Worm (Caenorhabditis elegans) whole organism, L1 larva: ENCODE data around the gene Y8A9A.2.
"Not testable (repeated sequence)": the region's sequence is repeated elsewhere in the genome, so short reads cannot be mapped to it uniquely, and the experiment has no call there.

Experiments
- Y116A8C.19 ChIP-seq: sonication (generic microtip); optimal IDR thresholded peaks from 2 replicates; lab custom pipeline; 2016; ENCODE audit warnings: missing compliant biosample characterization, missing genetic modification characterization, borderline replicate concordance
- aly-2 ChIP-seq: fragments of 150-350 bp; optimal IDR thresholded peaks from 2 replicates; lab custom pipeline; 2014; ENCODE audit warnings: missing biosample characterization, missing genetic modification characterization
- ama-1 ChIP-seq: fragments of 150-350 bp; optimal IDR thresholded peaks from 2 replicates; lab custom pipeline; 2014
- blmp-1 ChIP-seq: fragments of 150-350 bp; optimal IDR thresholded peaks from 2 replicates; lab custom pipeline; 2014; ENCODE audit warnings: missing biosample characterization, missing genetic modification characterization
- ceh-63 ChIP-seq: fragments of 200-800 bp; sonication (Bioruptor generic); optimal IDR thresholded peaks from 2 replicates; lab custom pipeline; 2018; ENCODE audit warnings: mild to moderate bottlenecking, missing genetic modification characterization, missing compliant biosample characterization
- ceh-90 ChIP-seq: sonication (generic microtip); optimal IDR thresholded peaks from 2 replicates; lab custom pipeline; 2016; ENCODE audit warnings: missing genetic modification characterization, missing compliant biosample characterization
- ces-1 ChIP-seq: fragments of 150-350 bp; optimal IDR thresholded peaks from 2 replicates; lab custom pipeline; 2014; ENCODE audit warnings: missing biosample characterization, missing genetic modification reagents, missing genetic modification characterization
- dpl-1 ChIP-seq, 3 experiments: fragments of 150-350 bp in 2 of 3; sonication (generic microtip) in 1 of 3; optimal IDR thresholded peaks; 2 replicates each; lab custom pipeline; 2014 to 2017; ENCODE audit warnings: missing biosample characterization in 3 of 3, missing genetic modification characterization in 3 of 3, missing genetic modification reagents in 3 of 3
- efl-1 ChIP-seq, 4 experiments: fragments of 150-350 bp; optimal IDR thresholded peaks in 3 of 4; peaks in 1 of 4; 1 replicate in 1 of 4; 2 replicates in 3 of 4; lab custom pipeline; 2014; ENCODE audit warnings: missing biosample characterization in 2 of 4, missing genetic modification characterization in 2 of 4, missing genetic modification reagents in 2 of 4
- elt-2 ChIP-seq: sonication (generic microtip); optimal IDR thresholded peaks from 2 replicates; lab custom pipeline; 2016; ENCODE audit warnings: missing genetic modification characterization, mild to moderate bottlenecking, inconsistent platforms, missing compliant biosample characterization, missing genetic modification reagents
- fkh-4 ChIP-seq: sonication (generic microtip); optimal IDR thresholded peaks from 2 replicates; lab custom pipeline; 2016; ENCODE audit warnings: missing compliant biosample characterization, missing genetic modification characterization, borderline replicate concordance
- fos-1 ChIP-seq: fragments of 150-350 bp; optimal IDR thresholded peaks from 2 replicates; lab custom pipeline; 2014; ENCODE audit warnings: missing biosample characterization, missing genetic modification characterization
- grh-1 ChIP-seq: fragments of 200-800 bp; sonication (Bioruptor generic); IDR thresholded peaks from 2 replicates; pipeline ENCODE4 v1.3.6; 2022; ENCODE audit warnings: missing genetic modification reagents, missing genetic modification characterization, missing compliant biosample characterization
- hpl-2 ChIP-seq: fragments of 150-350 bp; optimal IDR thresholded peaks from 2 replicates; lab custom pipeline; 2014; ENCODE audit warnings: missing biosample characterization, missing genetic modification reagents, missing genetic modification characterization
- irx-1 ChIP-seq: sonication (generic microtip); optimal IDR thresholded peaks from 2 replicates; lab custom pipeline; 2016; ENCODE audit warnings: missing genetic modification characterization, missing compliant biosample characterization
- jun-1 ChIP-seq: fragments of 150-350 bp; optimal IDR thresholded peaks from 2 replicates; lab custom pipeline; 2014; ENCODE audit warnings: missing biosample characterization, missing genetic modification reagents, missing genetic modification characterization
- lin-13 ChIP-seq: fragments of 150-350 bp; optimal IDR thresholded peaks from 2 replicates; lab custom pipeline; 2014; ENCODE audit warnings: missing biosample characterization, missing genetic modification reagents, missing genetic modification characterization
- lin-14 ChIP-seq: fragments of 200-800 bp; sonication (Bioruptor generic); optimal IDR thresholded peaks from 2 replicates; lab custom pipeline; 2018; ENCODE audit warnings: mild to moderate bottlenecking, missing genetic modification characterization, moderate library complexity, missing compliant biosample characterization
- lin-15B ChIP-seq: fragments of 150-350 bp; sonication (generic microtip); optimal IDR thresholded peaks from 3 replicates; lab custom pipeline; 2014; ENCODE audit warnings: missing biosample characterization, missing genetic modification characterization
- lin-35 ChIP-seq, 2 experiments: fragments of 150-350 bp; optimal IDR thresholded peaks; 2 replicates each; lab custom pipeline; 2014; ENCODE audit warnings: missing biosample characterization in 2 of 2, missing genetic modification characterization in 2 of 2, missing genetic modification reagents in 2 of 2
- mab-9 ChIP-seq: fragments of 200-800 bp; sonication (Bioruptor generic); IDR thresholded peaks from 2 replicates; pipeline ENCODE4 v1.3.6; 2022; ENCODE audit warnings: missing genetic modification reagents, missing genetic modification characterization, missing compliant biosample characterization
- mef-2 ChIP-seq: fragments of 150-350 bp; optimal IDR thresholded peaks from 2 replicates; lab custom pipeline; 2014; ENCODE audit warnings: missing biosample characterization, missing genetic modification characterization
- nhr-11 ChIP-seq: fragments of 150-350 bp; optimal IDR thresholded peaks from 2 replicates; lab custom pipeline; 2014; ENCODE audit warnings: missing biosample characterization, missing genetic modification characterization
- nhr-12 ChIP-seq: sonication (generic microtip); optimal IDR thresholded peaks from 2 replicates; lab custom pipeline; 2017; ENCODE audit warnings: missing biosample characterization, missing genetic modification characterization
- nhr-19 ChIP-seq: fragments of 200-800 bp; sonication (Bioruptor generic); conservative IDR thresholded peaks from 2 replicates; pipeline ENCODE4 v1.3.6; 2022; ENCODE audit warnings: missing genetic modification characterization, missing compliant biosample characterization
- nhr-47 ChIP-seq: sonication (generic microtip); optimal IDR thresholded peaks from 2 replicates; lab custom pipeline; 2016; ENCODE audit warnings: mild to moderate bottlenecking, missing genetic modification characterization, moderate library complexity, missing compliant biosample characterization
- nhr-71 ChIP-seq: sonication (generic microtip); optimal IDR thresholded peaks from 2 replicates; lab custom pipeline; 2016; ENCODE audit warnings: mild to moderate bottlenecking, missing genetic modification characterization, moderate library complexity, missing compliant biosample characterization
- nhr-76 ChIP-seq: sonication (generic microtip); optimal IDR thresholded peaks from 2 replicates; lab custom pipeline; 2017; ENCODE audit warnings: missing biosample characterization, missing genetic modification characterization
- nhr-85 ChIP-seq: sonication (generic microtip); peaks from one replicate; lab custom pipeline; 2016; ENCODE audit warnings: missing genetic modification characterization, inconsistent platforms, missing compliant biosample characterization
- nhr-90 ChIP-seq: sonication (generic microtip); optimal IDR thresholded peaks from 2 replicates; lab custom pipeline; 2016; ENCODE audit warnings: mild to moderate bottlenecking, missing genetic modification characterization, missing compliant biosample characterization; ENCODE audit not compliant: poor library complexity
- pax-3 ChIP-seq: fragments of 200-800 bp; sonication (Bioruptor generic); optimal IDR thresholded peaks from 2 replicates; lab custom pipeline; 2018; ENCODE audit warnings: mild to moderate bottlenecking, missing genetic modification characterization, moderate library complexity, missing compliant biosample characterization
- snu-23 ChIP-seq: sonication (generic microtip); optimal IDR thresholded peaks from 2 replicates; lab custom pipeline; 2016; ENCODE audit warnings: missing genetic modification characterization, missing compliant biosample characterization
- sup-37 ChIP-seq: fragments of 200-800 bp; sonication (Bioruptor generic); optimal IDR thresholded peaks from 2 replicates; lab custom pipeline; 2018; ENCODE audit warnings: mild to moderate bottlenecking, missing genetic modification characterization, missing compliant biosample characterization
- unc-130 ChIP-seq: fragments of 150-350 bp; optimal IDR thresholded peaks from 2 replicates; lab custom pipeline; 2017; ENCODE audit warnings: missing biosample characterization, missing genetic modification characterization, inconsistent platforms
- unc-30 ChIP-seq: sonication (generic microtip); optimal IDR thresholded peaks from 2 replicates; lab custom pipeline; 2017; ENCODE audit warnings: missing biosample characterization, missing genetic modification characterization
- xbp-1 ChIP-seq: sonication (generic microtip); optimal IDR thresholded peaks from 2 replicates; lab custom pipeline; 2016; ENCODE audit warnings: missing genetic modification characterization, missing compliant biosample characterization
- zag-1 ChIP-seq: fragments of 150-350 bp; optimal IDR thresholded peaks from 2 replicates; lab custom pipeline; 2014; ENCODE audit warnings: missing biosample characterization, missing genetic modification characterization
- zip-4 ChIP-seq: fragments of 200-800 bp; sonication (Bioruptor generic); optimal IDR thresholded peaks from 2 replicates; lab custom pipeline; 2018; ENCODE audit warnings: mild to moderate bottlenecking, missing genetic modification characterization, moderate library complexity, missing compliant biosample characterization
- ztf-4 ChIP-seq: fragments of 150-350 bp; optimal IDR thresholded peaks from 2 replicates; lab custom pipeline; 2014; ENCODE audit warnings: missing biosample characterization, missing genetic modification characterization

The Y8A9A.2 gene

ce11 chrII:3761599-3761998 is 33.8 kb upstream of the Y8A9A.2 start, which contains the start of gene T24E12.6:
Gene T24E12.6, minus strand, starts transcription at chrII:3761699.
- TF ChIP-seq fos-1 (tag; lab: Kevin White, UChicago); efl-1 (optimal IDR thresholded peaks at IDR 0.05; lab: Kevin White, UChicago); efl-1 (GFP tag; optimal IDR thresholded peaks at IDR 0.05 in 1 of 2; lab: Kevin White, UChicago); nhr-85: not testable (repeated sequence)

DNA sequence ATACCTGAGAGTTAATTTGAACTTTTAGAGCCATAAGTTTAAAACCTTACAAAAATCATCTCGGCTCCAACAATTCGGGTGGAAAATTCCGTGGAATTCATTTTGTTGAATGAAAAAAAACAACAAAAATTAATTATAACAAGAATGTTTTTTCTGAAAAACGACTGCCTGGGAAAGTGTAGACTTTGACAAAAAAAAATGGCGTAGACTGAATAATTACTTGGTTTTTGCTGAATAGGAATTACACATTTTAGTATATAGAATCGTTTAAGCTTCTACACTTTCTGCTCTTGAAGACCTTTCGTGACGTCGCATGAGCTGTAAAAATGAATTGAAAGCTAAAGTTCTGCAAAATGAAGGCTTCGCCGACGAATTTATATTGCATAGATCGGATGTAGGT is 30.9 kb upstream of the Y8A9A.2 start, which contains the start of gene srx-112:
srx-112 (minus strand) TSS at position 101 of the 400 bp plus-strand sequence.
- TF ChIP-seq aly-2 = no peak

DNA sequence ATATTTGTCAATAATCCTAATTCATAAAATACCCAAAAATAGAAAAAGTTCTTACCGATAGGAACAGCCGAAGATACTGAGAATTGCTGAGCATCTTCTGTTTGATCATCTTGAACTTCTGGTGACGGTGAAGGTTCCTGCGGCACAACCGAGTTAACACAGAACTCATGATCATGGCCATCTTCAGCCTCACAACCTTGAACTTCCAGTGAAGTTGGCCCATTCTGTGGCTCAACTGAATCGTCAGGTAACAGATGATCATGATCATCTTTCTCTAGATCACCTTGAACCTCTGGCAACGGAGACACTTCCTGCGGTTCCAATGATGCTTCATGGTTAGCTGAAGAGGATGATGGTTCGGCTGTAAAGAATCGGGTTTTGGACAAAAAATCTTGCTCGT is 23.8 kb upstream of the Y8A9A.2 start:
- no peak for TF ChIP-seq sup-37
- TF ChIP-seq unc-30 = no peak
- TF ChIP-seq zip-4 = no peak
- no peak for TF ChIP-seq nhr-76 (tag; lab: Kevin White, UChicago)
- TF ChIP-seq pax-3 (tag; lab: Kevin White, UChicago) = no peak
- TF ChIP-seq unc-130 (tag; lab: Kevin White, UChicago) = no peak
- no peak for TF ChIP-seq elt-2 (tag; lab: Kevin White, UChicago)
- TF ChIP-seq nhr-47 (tag; lab: Kevin White, UChicago) = no peak
- no peak for TF ChIP-seq nhr-90 (tag; lab: Kevin White, UChicago)
- no peak for TF ChIP-seq irx-1 (tag; lab: Kevin White, UChicago)
- no peak for TF ChIP-seq hpl-2 (GFP tag; lab: Kevin White, UChicago)
- no peak for TF ChIP-seq efl-1 (optimal IDR thresholded peaks at IDR 0.05; lab: Kevin White, UChicago)
- no peak for TF ChIP-seq efl-1 (GFP tag; optimal IDR thresholded peaks at IDR 0.05 in 1 of 2; lab: Kevin White, UChicago)
- no peak for TF ChIP-seq dpl-1 (GFP tag; optimal IDR thresholded peaks at IDR 0.05; lab: Kevin White, UChicago)
- TF ChIP-seq nhr-71 = no peak
- no peak for TF ChIP-seq Y116A8C.19 (tag; lab: Kevin White, UChicago)
- no peak for TF ChIP-seq nhr-19 (GFP tag; lab: Robert Waterston, UW)
- no peak for TF ChIP-seq jun-1 (tag; lab: Kevin White, UChicago)
- no peak for TF ChIP-seq lin-14 (GFP tag; lab: Kevin White, UChicago)
- no peak for TF ChIP-seq nhr-11 (tag; lab: Kevin White, UChicago)
- no peak for TF ChIP-seq snu-23 (GFP tag; lab: Kevin White, UChicago)

DNA sequence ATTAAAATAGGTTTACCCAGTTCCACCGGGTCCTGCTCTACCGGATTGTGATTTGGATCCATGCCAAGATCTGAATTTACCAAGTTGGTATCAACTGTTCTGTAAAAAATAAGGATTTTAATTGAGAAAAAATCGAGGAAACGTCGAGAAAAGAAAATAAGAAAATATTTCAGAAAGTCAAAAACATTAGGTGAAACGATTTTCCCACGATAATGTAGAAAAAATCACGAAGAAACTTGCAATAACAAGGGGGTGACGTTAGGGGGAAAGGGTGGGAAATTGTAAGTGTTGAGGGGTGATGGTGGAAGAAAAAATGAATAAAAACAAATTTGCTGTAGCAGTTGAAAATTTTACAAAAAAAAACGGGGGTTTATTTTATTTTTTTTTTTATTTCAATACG is 22.3 kb upstream of the Y8A9A.2 start, which contains the start of gene T24E12.10:
T24E12.10 (minus strand) TSS at position 101 of the 400 bp plus-strand sequence.
- TF ChIP-seq efl-1 (optimal IDR thresholded peaks at IDR 0.05; lab: Kevin White, UChicago) (no peak), efl-1 (GFP tag; optimal IDR thresholded peaks at IDR 0.05 in 1 of 2; lab: Kevin White, UChicago) (peak in 1 of 2 experiments; percentile 15), zag-1 (no peak)

ce11 chrII:3775719-3776118 is 19.7 kb upstream of the Y8A9A.2 start, which contains the start of gene T24E12.3:
Gene T24E12.3, plus strand, starts transcription at chrII:3776019.
- TF ChIP-seq ceh-63 (GFP tag; lab: Kevin White, UChicago) = no peak
- TF ChIP-seq fos-1 (tag; lab: Kevin White, UChicago) = no peak
- TF ChIP-seq mef-2 (tag; lab: Kevin White, UChicago) = no peak
- TF ChIP-seq dpl-1 (GFP tag; optimal IDR thresholded peaks at IDR 0.05; lab: Kevin White, UChicago) = no peak
- TF ChIP-seq lin-13 (GFP tag; lab: Kevin White, UChicago) = no peak
- TF ChIP-seq grh-1 = no peak
- no peak for TF ChIP-seq lin-15B (tag; lab: Kevin White, UChicago)
- TF ChIP-seq mab-9 (GFP tag; lab: Robert Waterston, UW) = no peak
- TF ChIP-seq irx-1 (tag; lab: Kevin White, UChicago) = no peak
- TF ChIP-seq blmp-1 (tag; lab: Kevin White, UChicago) = no peak
- TF ChIP-seq fkh-4 = no peak
- no peak for TF ChIP-seq ces-1 (GFP tag; lab: Kevin White, UChicago)
- no peak for TF ChIP-seq ztf-4 (tag; lab: Kevin White, UChicago)
- TF ChIP-seq ceh-90 (tag; lab: Kevin White, UChicago) = no peak
- TF ChIP-seq lin-35 (GFP tag; optimal IDR thresholded peaks at IDR 0.05; lab: Kevin White, UChicago) = no peak
- TF ChIP-seq xbp-1 (tag; lab: Kevin White, UChicago) = no peak
- TF ChIP-seq ama-1 (lab: Kevin White, UChicago) = no peak
- no peak for TF ChIP-seq hpl-2 (GFP tag; lab: Kevin White, UChicago)
- TF ChIP-seq lin-14 (GFP tag; lab: Kevin White, UChicago) = no peak
- TF ChIP-seq nhr-12 = no peak
